Fruit fly (Drosophila melanogaster): ENCODE measurements around the gene CG1582.

CG1582 gene

DNA sequence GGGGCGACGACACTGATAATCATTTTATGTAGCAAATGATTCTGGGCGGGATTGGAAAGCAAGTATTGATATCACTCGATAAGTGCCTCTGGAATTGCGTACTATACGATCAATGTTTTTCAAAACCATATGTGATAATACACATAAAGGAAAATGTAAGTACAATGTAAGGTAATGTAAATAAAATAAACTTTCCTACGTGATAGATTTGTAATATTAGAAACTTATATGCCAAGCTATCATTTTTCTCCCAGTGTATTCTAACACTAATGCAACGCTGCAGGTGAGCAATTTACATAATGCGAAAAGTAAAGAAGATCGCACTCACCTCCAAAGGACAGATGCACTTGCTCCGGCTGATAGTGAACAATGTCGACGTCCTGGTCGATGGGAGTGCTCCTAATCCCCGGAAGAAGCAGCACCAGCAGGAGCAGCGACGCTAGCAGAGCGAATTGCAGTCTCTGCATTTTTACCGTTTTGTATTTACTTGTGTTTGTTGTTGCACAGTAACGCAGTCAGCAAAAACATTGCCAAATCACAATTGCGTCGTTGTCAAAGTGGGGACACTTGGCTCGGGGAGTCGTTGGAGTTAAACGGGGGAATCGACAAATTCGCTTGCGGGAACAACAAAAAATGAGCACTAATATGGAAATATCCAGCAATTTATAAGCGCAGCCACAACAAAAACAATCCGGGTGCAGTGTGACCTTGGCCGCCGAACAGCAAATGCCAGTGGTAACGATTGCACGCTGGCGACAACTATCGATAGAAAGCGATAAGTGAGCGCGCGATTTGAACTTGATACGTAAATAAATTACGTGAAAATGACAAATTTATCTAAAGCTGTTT is 21.8 kb downstream of the CG1582 start, which contains the start of gene CG1637 (continued):
- no peak for TF ChIP-seq CG11695 (GFP tag; IDR thresholded peaks at IDR 0.05)
- TF ChIP-seq Hsf (GFP tag; optimal IDR thresholded peaks at IDR 0.05), result no peak
- TF ChIP-seq Mes4 (GFP tag; optimal IDR thresholded peaks at IDR 0.05), result no peak
- TF ChIP-seq CG11696 (GFP tag; IDR thresholded peaks at IDR 0.05), result no peak
- TF ChIP-seq ewg (GFP tag; optimal IDR thresholded peaks at IDR 0.05), result no peak
- TF ChIP-seq Ada2b (GFP tag; IDR thresholded peaks at IDR 0.05), result no peak
- no peak for TF ChIP-seq zfh1 (GFP tag; IDR thresholded peaks at IDR 0.05)
- no peak for TF ChIP-seq CG9876 (GFP tag; optimal IDR thresholded peaks at IDR 0.05)
- no peak for TF ChIP-seq sob (GFP tag; IDR thresholded peaks at IDR 0.05)
- TF ChIP-seq ken (GFP tag; IDR thresholded peaks at IDR 0.05), result no peak
- TF ChIP-seq dpn (GFP tag; optimal IDR thresholded peaks at IDR 0.05), result no peak
- TF ChIP-seq CG6272 (GFP tag; IDR thresholded peaks at IDR 0.05), result no peak
- TF ChIP-seq phol (tag; optimal IDR thresholded peaks at IDR 0.05), result no peak
- TF ChIP-seq CG31224 (GFP tag; IDR thresholded peaks at IDR 0.05), result no peak
- no peak for TF ChIP-seq Kr (GFP tag; optimal IDR thresholded peaks at IDR 0.05)
- TF ChIP-seq Bdp1 (GFP tag; optimal IDR thresholded peaks at IDR 0.05), result no peak
- no peak for TF ChIP-seq Elba2 (GFP tag; optimal IDR thresholded peaks at IDR 0.05)
- no peak for TF ChIP-seq Xbp1 (GFP tag; optimal IDR thresholded peaks at IDR 0.05)
- TF ChIP-seq CG12769 (tag; optimal IDR thresholded peaks at IDR 0.05), result no peak
- TF ChIP-seq CG14860 (GFP tag; IDR thresholded peaks at IDR 0.05; ENCODE audit: partially characterized antibody), result peak; percentile 57; the same call in 1 of the 3 replicates
- TF ChIP-seq CG2129 (GFP tag; IDR thresholded peaks at IDR 0.05; ENCODE audit: partially characterized antibody), result no peak
- TF ChIP-seq org-1 (GFP tag; optimal IDR thresholded peaks at IDR 0.05), result no peak
- no peak for TF ChIP-seq CG6254 (GFP tag; optimal IDR thresholded peaks at IDR 0.05)
- no peak for TF ChIP-seq ttk (GFP tag; IDR thresholded peaks at IDR 0.05)
- TF ChIP-seq dan (GFP tag; IDR thresholded peaks at IDR 0.05), result no peak
- TF ChIP-seq bbx (GFP tag; IDR thresholded peaks at IDR 0.05; ENCODE audit: partially characterized antibody), result peak; percentile 82
- TF ChIP-seq Fer3 (tag; optimal IDR thresholded peaks at IDR 0.05), result no peak
- no peak for TF ChIP-seq CG7556 (GFP tag; optimal IDR thresholded peaks at IDR 0.05)
- no peak for TF ChIP-seq Atf-2 (GFP tag; optimal IDR thresholded peaks at IDR 0.05)
- no peak for TF ChIP-seq CkIIα-i1 (GFP tag; IDR thresholded peaks at IDR 0.05)
- TF ChIP-seq Adf1 (GFP tag; IDR thresholded peaks at IDR 0.05), result no peak
- TF ChIP-seq CG32532 (GFP tag; IDR thresholded peaks at IDR 0.05), result no peak
- TF ChIP-seq CG11504 (tag; optimal IDR thresholded peaks at IDR 0.05), result no peak
- peak; percentile 67 for TF ChIP-seq CG6791 (GFP tag; IDR thresholded peaks at IDR 0.05; ENCODE audit: partially characterized antibody)
- TF ChIP-seq Sox102F (GFP tag; optimal IDR thresholded peaks at IDR 0.05), result no peak
- TF ChIP-seq Asciz (GFP tag; optimal IDR thresholded peaks at IDR 0.05), result no peak
- TF ChIP-seq CG9727 (GFP tag; optimal IDR thresholded peaks at IDR 0.05), result peak; percentile 21
- no peak for TF ChIP-seq CG1832 (GFP tag; optimal IDR thresholded peaks at IDR 0.05)
- TF ChIP-seq CG18011 (GFP tag; optimal IDR thresholded peaks at IDR 0.05), result no peak
- TF ChIP-seq CG10267 (tag; optimal IDR thresholded peaks at IDR 0.05), result no peak
- no peak for TF ChIP-seq CG30020 (tag; optimal IDR thresholded peaks at IDR 0.05)
- no peak for TF ChIP-seq nerfin-1 (tag; optimal IDR thresholded peaks at IDR 0.05)
- TF ChIP-seq Eip74EF (GFP tag; optimal IDR thresholded peaks at IDR 0.05), result no peak
- 0 out of 3 replicates have a peak, but pooled peaks have one; percentile 52 for TF ChIP-seq mld (GFP tag; IDR thresholded peaks at IDR 0.05; ENCODE audit: partially characterized antibody)
- TF ChIP-seq Doc2 (GFP tag; IDR thresholded peaks at IDR 0.05), result no peak
- no peak for TF ChIP-seq pita (GFP tag; optimal IDR thresholded peaks at IDR 0.05)
- TF ChIP-seq CG17361 (GFP tag; IDR thresholded peaks at IDR 0.05), result no peak
- 0 out of 2 replicates have a peak, but pooled peaks have one; percentile 42 for TF ChIP-seq Atf6 (GFP tag; IDR thresholded peaks at IDR 0.05)
- TF ChIP-seq CG32772 (GFP tag; IDR thresholded peaks at IDR 0.05), result no peak

Data from whole organism, embryonic.